Worm (Caenorhabditis elegans) whole organism, late embryonic: Measurements from ENCODE around the gene srbc-61.
"Not testable (repeated sequence)": the region's sequence is repeated elsewhere in the genome, so short reads cannot be mapped to it uniquely, and the experiment has no call there.

Experiments
- F13H6.1 ChIP-seq: sonication (generic microtip); optimal IDR thresholded peaks from 2 replicates; lab custom pipeline; 2016; ENCODE audit warnings: missing genetic modification characterization, missing compliant biosample characterization
- K02D7.2 ChIP-seq: sonication (generic microtip); optimal IDR thresholded peaks from 2 replicates; lab custom pipeline; 2017; ENCODE audit warnings: mild to moderate bottlenecking, missing genetic modification characterization, missing compliant biosample characterization
- T23F11.4 ChIP-seq: fragments of 200-800 bp; sonication (Bioruptor generic); optimal IDR thresholded peaks from 2 replicates; lab custom pipeline; 2018; ENCODE audit warnings: mild to moderate bottlenecking, missing genetic modification characterization, missing compliant biosample characterization
- Y22D7AL.16 ChIP-seq: sonication (generic microtip); optimal IDR thresholded peaks from 2 replicates; lab custom pipeline; 2016; ENCODE audit warnings: missing genetic modification characterization, missing compliant biosample characterization
- ceh-14 ChIP-seq: sonication (generic microtip); optimal IDR thresholded peaks from 2 replicates; lab custom pipeline; 2016; ENCODE audit warnings: missing genotype, missing genetic modification characterization, missing compliant biosample characterization
- ceh-18 ChIP-seq: sonication (generic microtip); optimal IDR thresholded peaks from 2 replicates; lab custom pipeline; 2016; ENCODE audit warnings: missing genetic modification characterization, missing compliant biosample characterization
- ceh-2 ChIP-seq: sonication (generic microtip); optimal IDR thresholded peaks from 2 replicates; lab custom pipeline; 2016; ENCODE audit warnings: missing genotype, missing genetic modification characterization, missing compliant biosample characterization
- ceh-24 ChIP-seq: sonication (generic microtip); optimal IDR thresholded peaks from 2 replicates; lab custom pipeline; 2016; ENCODE audit warnings: mild to moderate bottlenecking, missing genetic modification characterization, missing compliant biosample characterization
- ceh-30 ChIP-seq: fragments of 150-350 bp; optimal IDR thresholded peaks from 2 replicates; lab custom pipeline; 2014; ENCODE audit warnings: missing biosample characterization, missing genetic modification characterization
- ceh-48 ChIP-seq: sonication (generic microtip); optimal IDR thresholded peaks from 2 replicates; lab custom pipeline; 2016; ENCODE audit warnings: missing genetic modification characterization, inconsistent platforms, missing compliant biosample characterization
- ceh-6 ChIP-seq: fragments of 200-800 bp; sonication (Bioruptor generic); optimal IDR thresholded peaks from 2 replicates; lab custom pipeline; 2018; ENCODE audit warnings: mild to moderate bottlenecking, missing genetic modification characterization, missing compliant biosample characterization
- dve-1 ChIP-seq: sonication (generic microtip); optimal IDR thresholded peaks from 2 replicates; lab custom pipeline; 2017; ENCODE audit warnings: antibody characterized with exemption, mild to moderate bottlenecking, missing genetic modification characterization, missing compliant biosample characterization
- eyg-1 ChIP-seq: sonication (generic microtip); optimal IDR thresholded peaks from 2 replicates; lab custom pipeline; 2016; ENCODE audit warnings: missing genotype, missing genetic modification characterization, missing compliant biosample characterization
- fkh-10 ChIP-seq: fragments of 150-350 bp; optimal IDR thresholded peaks from 2 replicates; lab custom pipeline; 2014; ENCODE audit warnings: missing biosample characterization, missing genetic modification reagents, missing genetic modification characterization
- gmeb-2 ChIP-seq: sonication (generic microtip); optimal IDR thresholded peaks from 2 replicates; lab custom pipeline; 2016; ENCODE audit warnings: missing genetic modification characterization, inconsistent platforms, missing compliant biosample characterization
- hlh-13 ChIP-seq: fragments of 200-800 bp; sonication (Bioruptor generic); optimal IDR thresholded peaks from 2 replicates; lab custom pipeline; 2018; ENCODE audit warnings: mild to moderate bottlenecking, missing genetic modification characterization, missing compliant biosample characterization
- hlh-15 ChIP-seq: sonication (generic microtip); optimal IDR thresholded peaks from 2 replicates; lab custom pipeline; 2016; ENCODE audit warnings: missing genetic modification characterization, missing compliant biosample characterization
- hlh-30 ChIP-seq: sonication (generic microtip); optimal IDR thresholded peaks from 2 replicates; lab custom pipeline; 2017; ENCODE audit warnings: antibody characterized with exemption, missing genetic modification characterization, missing compliant biosample characterization; ENCODE audit not compliant: insufficient read depth
- lin-11 ChIP-seq: fragments of 200-800 bp; sonication (Bioruptor generic); optimal IDR thresholded peaks from 2 replicates; lab custom pipeline; 2018; ENCODE audit warnings: mild to moderate bottlenecking, missing genetic modification characterization, missing compliant biosample characterization
- mec-3 ChIP-seq: sonication (generic microtip); optimal IDR thresholded peaks from 2 replicates; lab custom pipeline; 2016; ENCODE audit warnings: borderline replicate concordance, missing genetic modification characterization, missing compliant biosample characterization
- nfya-1 ChIP-seq: sonication (generic microtip); optimal IDR thresholded peaks from 2 replicates; lab custom pipeline; 2017; ENCODE audit warnings: missing genetic modification characterization, mild to moderate bottlenecking, missing compliant biosample characterization, antibody characterized with exemption, moderate library complexity
- npax-4 ChIP-seq: sonication (generic microtip); optimal IDR thresholded peaks from 2 replicates; lab custom pipeline; 2016; ENCODE audit warnings: missing genetic modification characterization, missing compliant biosample characterization
- pax-1 ChIP-seq: fragments of 150-350 bp; optimal IDR thresholded peaks from 2 replicates; lab custom pipeline; 2014; ENCODE audit warnings: missing biosample characterization, missing genetic modification characterization
- pha-4 ChIP-seq: fragments of 150-350 bp; optimal IDR thresholded peaks from 2 replicates; lab custom pipeline; 2018; ENCODE audit warnings: missing biosample characterization, missing genetic modification reagents, missing genetic modification characterization
- pqm-1 ChIP-seq: sonication (generic microtip); optimal IDR thresholded peaks from 2 replicates; lab custom pipeline; 2016; ENCODE audit warnings: missing genetic modification characterization, missing compliant biosample characterization
- pros-1 ChIP-seq: fragments of 150-350 bp; optimal IDR thresholded peaks from 2 replicates; lab custom pipeline; 2014; ENCODE audit warnings: missing biosample characterization, missing genetic modification reagents, missing genetic modification characterization
- sox-4 ChIP-seq: sonication (generic microtip); optimal IDR thresholded peaks from 2 replicates; lab custom pipeline; 2017; ENCODE audit warnings: mild to moderate bottlenecking, missing genetic modification characterization, inconsistent platforms, missing compliant biosample characterization
- tbx-7 ChIP-seq: sonication (generic microtip); optimal IDR thresholded peaks from 2 replicates; lab custom pipeline; 2016; ENCODE audit warnings: missing genotype, missing genetic modification characterization, missing compliant biosample characterization
- unc-55 ChIP-seq: sonication (generic microtip); optimal IDR thresholded peaks from 2 replicates; lab custom pipeline; 2017; ENCODE audit warnings: missing biosample characterization, missing genetic modification reagents, missing genetic modification characterization
- unc-86 ChIP-seq: sonication (generic microtip); optimal IDR thresholded peaks from 2 replicates; lab custom pipeline; 2016; ENCODE audit warnings: missing genetic modification characterization, missing compliant biosample characterization

srbc-61 gene

DNA sequence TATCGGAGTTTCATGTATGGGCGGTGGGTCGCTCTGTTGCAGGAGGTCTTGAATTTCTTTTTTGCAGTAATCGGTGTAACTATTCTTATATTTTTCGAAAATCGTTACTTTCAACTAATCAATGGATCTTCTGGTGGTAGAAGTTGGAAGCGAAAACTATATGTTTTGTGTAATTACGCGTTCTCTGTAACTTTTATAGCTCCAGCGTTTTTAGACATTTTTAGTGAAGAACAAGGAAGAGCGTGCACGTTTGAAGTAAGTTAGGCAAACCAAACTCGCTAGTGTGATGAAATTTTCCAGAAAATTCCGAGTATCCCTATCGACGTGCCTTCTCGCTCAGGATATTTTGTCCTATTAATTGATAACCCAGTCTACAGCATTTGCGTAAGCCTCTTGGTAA lies 37.2 kb upstream of the srbc-61 start, which contains the start of gene srh-154 (continued):
- no peak for TF ChIP-seq lin-11 (tag; lab: Kevin White, UChicago)
- TF ChIP-seq ceh-48 (tag; lab: Kevin White, UChicago): no peak

DNA sequence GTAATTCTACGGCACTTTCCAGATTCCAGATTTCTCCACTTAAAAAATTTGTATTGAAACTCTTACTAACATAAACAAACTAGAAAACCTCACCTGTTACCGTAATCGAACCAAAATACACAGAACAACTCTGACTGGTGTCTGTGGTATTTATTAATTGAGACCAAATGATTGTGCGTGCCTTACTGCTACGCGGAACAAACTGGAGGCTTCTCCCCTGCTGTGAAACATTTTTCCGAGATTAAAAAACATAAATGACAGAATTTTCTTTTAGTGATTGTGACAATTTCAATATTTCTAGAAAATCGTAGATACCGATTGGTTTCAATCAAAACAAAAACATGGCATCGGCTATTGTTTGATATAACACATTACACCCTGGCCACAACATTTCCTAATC lies 26.8 kb upstream of the srbc-61 start:
- TF ChIP-seq pros-1 (tag; lab: Kevin White, UChicago) (no peak), mec-3 (no peak), Y22D7AL.16 (tag; lab: Kevin White, UChicago) (no peak), ceh-14 (no peak), ceh-18 (tag; lab: Kevin White, UChicago) (no peak), dve-1 (tag; lab: Kevin White, UChicago) (no peak), pax-1 (tag; lab: Kevin White, UChicago) (no peak)

DNA sequence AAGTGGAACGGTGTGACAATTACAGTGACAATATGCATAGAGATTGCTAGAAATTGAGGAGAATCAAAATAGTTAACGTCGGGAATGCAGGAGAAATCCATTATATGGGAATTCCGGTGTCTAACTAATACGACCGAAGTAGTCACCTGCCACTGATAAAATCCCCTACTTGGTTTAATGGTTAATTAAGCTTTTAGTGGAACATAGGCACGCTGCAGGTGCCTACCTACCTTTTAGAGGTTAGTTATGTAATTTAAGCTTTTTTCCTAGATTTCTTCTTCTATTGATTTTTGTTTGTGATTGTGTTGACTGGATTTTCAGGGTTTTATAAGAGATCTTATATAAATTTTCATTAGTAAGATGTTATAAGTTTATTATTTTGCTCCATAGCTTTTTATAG lies 20.4 kb upstream of the srbc-61 start, which contains the start of gene srh-203:
srh-203 (minus strand) TSS at position 101 of the 400 bp plus-strand sequence.
- not testable (repeated sequence) for TF ChIP-seq pqm-1 (tag; lab: Kevin White, UChicago); hlh-15 (tag; lab: Kevin White, UChicago); pha-4

DNA sequence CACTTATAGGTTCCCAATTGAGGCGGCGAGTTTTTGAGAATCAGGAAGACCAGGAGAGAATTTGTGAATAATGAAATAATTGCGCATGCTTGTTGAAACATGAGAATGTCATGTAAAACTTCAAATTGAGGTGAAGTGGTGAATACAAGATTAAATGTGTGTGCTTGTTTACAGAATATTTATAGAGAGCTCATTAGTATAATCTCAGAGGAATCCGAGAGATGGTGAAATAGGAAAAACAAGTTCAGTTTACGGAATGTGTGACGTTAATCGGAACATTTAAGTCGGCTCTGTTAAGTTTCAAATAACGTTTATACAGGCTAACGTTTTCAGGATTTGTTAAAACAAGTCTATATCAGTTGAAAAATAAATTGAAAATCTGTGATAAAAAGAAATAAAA lies 18.5 kb upstream of the srbc-61 start, which contains the start of gene str-200:
str-200 (minus strand) TSS at position 101 of the 400 bp plus-strand sequence.
- TF ChIP-seq ceh-30 (tag; lab: Kevin White, UChicago): no peak
- no peak for TF ChIP-seq tbx-7 (tag; lab: Kevin White, UChicago)
- TF ChIP-seq dve-1 (tag; lab: Kevin White, UChicago): no peak
- no peak for TF ChIP-seq eyg-1 (tag; lab: Kevin White, UChicago)
- TF ChIP-seq hlh-30 (tag; lab: Kevin White, UChicago): no peak
- no peak for TF ChIP-seq unc-55 (GFP tag; lab: Kevin White, UChicago)
- TF ChIP-seq ceh-14: no peak
- TF ChIP-seq ceh-2: no peak

DNA sequence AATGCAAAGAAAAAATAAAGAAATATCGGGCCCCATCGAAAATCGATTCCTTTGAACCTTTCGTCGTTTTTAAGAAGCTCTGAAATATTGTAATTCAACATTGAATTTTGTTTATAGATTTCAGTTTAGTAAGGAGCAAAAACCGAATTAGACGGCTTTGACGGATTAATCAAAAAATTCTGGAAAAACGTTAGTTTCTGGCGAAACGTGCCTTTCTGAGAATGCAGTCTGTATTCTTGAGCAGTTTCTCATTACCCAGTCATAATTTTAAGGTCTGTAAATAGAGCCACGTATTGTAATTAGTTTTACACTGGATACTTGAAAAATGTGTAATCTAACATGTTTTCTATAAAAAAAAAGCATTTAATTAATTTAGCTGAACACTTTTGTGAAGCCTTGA lies 16.5 kb upstream of the srbc-61 start, which contains the start of gene srz-48:
srz-48 (minus strand) TSS at position 101 of the 400 bp plus-strand sequence.
- TF ChIP-seq npax-4 (tag; lab: Kevin White, UChicago) (no peak), nfya-1 (tag; lab: Kevin White, UChicago) (no peak), unc-55 (GFP tag; lab: Kevin White, UChicago) (no peak), ceh-18 (tag; lab: Kevin White, UChicago) (no peak), hlh-30 (tag; lab: Kevin White, UChicago) (no peak), Y22D7AL.16 (tag; lab: Kevin White, UChicago) (no peak), ceh-6 (GFP tag; lab: Kevin White, UChicago) (no peak), F13H6.1 (tag; lab: Kevin White, UChicago) (no peak), sox-4 (tag; lab: Kevin White, UChicago) (no peak), fkh-10 (GFP tag; lab: Kevin White, UChicago) (no peak), gmeb-2 (no peak), unc-86 (tag; lab: Kevin White, UChicago) (no peak), T23F11.4 (GFP tag; lab: Kevin White, UChicago) (no peak)

DNA sequence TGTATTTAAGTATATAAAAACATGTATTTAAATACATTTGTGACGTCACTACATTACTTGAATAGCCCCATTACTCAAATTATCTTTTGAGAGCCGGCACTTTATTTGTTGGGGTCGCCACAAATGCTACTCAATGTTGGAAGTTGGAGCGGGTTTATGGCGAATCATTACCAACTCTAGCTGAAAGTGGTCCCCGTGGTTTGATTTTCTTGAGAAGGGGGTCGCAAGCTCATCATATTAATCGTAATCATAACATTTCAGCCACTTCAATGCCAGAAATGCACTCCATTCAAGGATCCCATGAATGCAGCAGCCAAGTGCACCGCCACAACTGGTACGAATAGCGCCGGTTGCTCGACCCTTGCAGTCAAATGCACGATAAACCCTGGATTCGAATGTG lies 12.3 kb upstream of the srbc-61 start, which contains the start of gene F20E11.7:
F20E11.7 (plus strand) TSS at position 301 of the 400 bp plus-strand sequence.
- TF ChIP-seq hlh-13 (GFP tag; lab: Kevin White, UChicago); ceh-24; K02D7.2 (tag; lab: Kevin White, UChicago): not testable (repeated sequence)
- TF ChIP-seq, all 69 proteins: peak for 0; not testable (repeated sequence) for 69
